Fruit fly (Drosophila melanogaster): ENCODE results near the gene t-cup.

t-cup gene

DNA sequence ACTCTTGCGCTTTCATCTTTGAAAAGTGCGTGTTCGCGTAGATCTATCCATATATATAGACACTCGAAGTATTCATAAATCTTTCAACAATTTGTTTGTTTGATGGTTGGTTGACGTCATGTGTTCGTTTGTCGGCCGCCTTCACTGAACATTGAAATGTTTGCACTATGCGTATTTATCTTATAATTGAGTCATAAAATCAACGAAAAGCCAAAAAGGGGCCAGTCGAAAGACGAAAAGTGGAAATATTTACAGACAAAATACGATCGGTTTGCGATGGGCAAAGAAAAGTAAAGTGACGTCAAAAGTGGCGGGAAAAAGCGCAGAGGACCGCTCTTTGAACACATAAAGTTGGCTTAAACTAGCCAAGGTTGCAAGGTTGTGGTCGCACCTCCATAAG is 9.8 kb downstream of the t-cup start (continued):
- TF ChIP-seq CG13775 (GFP tag; optimal IDR thresholded peaks at IDR 0.05) (no peak), sqz (GFP tag; optimal IDR thresholded peaks at IDR 0.05) (peak; percentile 25), fu2 (GFP tag; optimal IDR thresholded peaks at IDR 0.05) (no peak), Hey (tag; optimal IDR thresholded peaks at IDR 0.05) (no peak), CG2116 (GFP tag; optimal IDR thresholded peaks at IDR 0.05) (peak; percentile 22), org-1 (GFP tag; optimal IDR thresholded peaks at IDR 0.05) (peak; percentile 49), ab (GFP tag; optimal IDR thresholded peaks at IDR 0.05) (no peak), CG11247 (GFP tag; IDR thresholded peaks at IDR 0.05) (no peak), Side (GFP tag; optimal IDR thresholded peaks at IDR 0.05) (no peak), CG1647 (GFP tag; optimal IDR thresholded peaks at IDR 0.05) (no peak), dysf (GFP tag; IDR thresholded peaks at IDR 0.05) (no peak), onecut (GFP tag; IDR thresholded peaks at IDR 0.05) (no peak), stwl (tag; optimal IDR thresholded peaks at IDR 0.05) (peak; percentile 18), CG30020 (tag; optimal IDR thresholded peaks at IDR 0.05) (no peak), cg (GFP tag; optimal IDR thresholded peaks at IDR 0.05) (no peak), Dll (GFP tag; IDR thresholded peaks at IDR 0.05; ENCODE audit: partially characterized antibody) (no peak), NfI (GFP tag; optimal IDR thresholded peaks at IDR 0.05) (no peak), NC2α (GFP tag; optimal IDR thresholded peaks at IDR 0.05) (no peak), tll (GFP tag; optimal IDR thresholded peaks at IDR 0.05) (peak in 1 of 2 experiments; percentile 52), Rfx (GFP tag; IDR thresholded peaks at IDR 0.05) (peak; percentile 19; the same call in 1 of the 2 replicates), CG4282 (GFP tag; optimal IDR thresholded peaks at IDR 0.05) (no peak), CG8478 (optimal IDR thresholded peaks at IDR 0.05) (no peak), da (GFP tag; optimal IDR thresholded peaks at IDR 0.05) (no peak), Hr51 (GFP tag; optimal IDR thresholded peaks at IDR 0.05) (peak in 1 of 2 experiments; percentile 12), exex (tag; optimal IDR thresholded peaks at IDR 0.05) (no peak), CG14965 (GFP tag; optimal IDR thresholded peaks at IDR 0.05; ENCODE audit: borderline replicate concordance) (no peak), Sry-δ (GFP tag; optimal IDR thresholded peaks at IDR 0.05) (no peak), CG1024 (GFP tag; IDR thresholded peaks at IDR 0.05) (no peak), Max (GFP tag; optimal IDR thresholded peaks at IDR 0.05) (no peak), D19A (tag; optimal IDR thresholded peaks at IDR 0.05) (peak; percentile 32), trh (GFP tag; optimal IDR thresholded peaks at IDR 0.05) (no peak), insv (GFP tag; optimal IDR thresholded peaks at IDR 0.05) (no peak), Optix (GFP tag; IDR thresholded peaks at IDR 0.05) (no peak), emc (GFP tag; optimal IDR thresholded peaks at IDR 0.05) (no peak), CrebB (tag; optimal IDR thresholded peaks at IDR 0.05) (peak; percentile 66), Gsc (GFP tag; IDR thresholded peaks at IDR 0.05) (no peak), CG4360 (GFP tag; IDR thresholded peaks at IDR 0.05) (no peak), CG11696 (GFP tag; IDR thresholded peaks at IDR 0.05) (no peak), CoRest (tag; optimal IDR thresholded peaks at IDR 0.05) (peak; percentile 10), CG14667 (GFP tag; IDR thresholded peaks at IDR 0.05) (no peak), esg (GFP tag; conservative IDR thresholded peaks at IDR 0.05) (no peak), Aef1 (GFP tag; IDR thresholded peaks at IDR 0.05) (no peak), Atf3 (GFP tag; optimal IDR thresholded peaks at IDR 0.05) (peak; percentile 17), Ada2b (GFP tag; IDR thresholded peaks at IDR 0.05) (no peak), Mrtf (GFP tag; IDR thresholded peaks at IDR 0.05) (no peak), CG2712 (tag; optimal IDR thresholded peaks at IDR 0.05) (peak; percentile 43), CG13624 (GFP tag; optimal IDR thresholded peaks at IDR 0.05) (no peak), Asciz (GFP tag; optimal IDR thresholded peaks at IDR 0.05) (peak; percentile 81), BtbVII (GFP tag; optimal IDR thresholded peaks at IDR 0.05) (peak; percentile 40), tap (tag; optimal IDR thresholded peaks at IDR 0.05) (peak; percentile 51), dmrt11E (tag; optimal IDR thresholded peaks at IDR 0.05) (peak; percentile 72), Dad (GFP tag; optimal IDR thresholded peaks at IDR 0.05) (no peak)
